Worm (Caenorhabditis elegans) whole organism, young adult: ENCODE measurements around the gene djr-1.2.

ENCODE experiments used
- B0019.2 ChIP-seq: fragments of 200-800 bp; sonication (Bioruptor generic); conservative IDR thresholded peaks from 2 replicates; pipeline ENCODE4 v1.3.6; 2022; ENCODE audit warnings: missing genetic modification reagents, missing genetic modification characterization, missing compliant biosample characterization
- B0261.1 ChIP-seq: sonication (generic microtip); optimal IDR thresholded peaks from 2 replicates; lab custom pipeline; 2016; ENCODE audit warnings: mild to moderate bottlenecking, missing genetic modification characterization, moderate library complexity, missing compliant biosample characterization
- C06A6.2 ChIP-seq: fragments of 200-800 bp; sonication (Bioruptor generic); conservative IDR thresholded peaks from 2 replicates; pipeline ENCODE4 v1.3.6; 2022; ENCODE audit warnings: missing genetic modification characterization, missing compliant biosample characterization
- C17E4.6 ChIP-seq: fragments of 200-800 bp; sonication (Bioruptor generic); IDR thresholded peaks from 2 replicates; pipeline ENCODE4 v1.3.6; 2022; ENCODE audit warnings: missing genetic modification reagents, missing genetic modification characterization, missing compliant biosample characterization
- T26A5.8 ChIP-seq: sonication (generic microtip); optimal IDR thresholded peaks from 2 replicates; lab custom pipeline; 2016; ENCODE audit warnings: missing genetic modification characterization, missing compliant biosample characterization
- Y53G8AR.9 ChIP-seq: fragments of 200-800 bp; sonication (Bioruptor generic); conservative IDR thresholded peaks from 2 replicates; pipeline ENCODE4 v1.3.6; 2022; ENCODE audit warnings: missing genetic modification reagents, missing genetic modification characterization, missing compliant biosample characterization
- ama-1 ChIP-seq, 3 experiments: fragments of 150-350 bp in 1 of 3; sonication (generic microtip) in 2 of 3; optimal IDR thresholded peaks; 2 replicates each; lab custom pipeline; 2014 to 2018; ENCODE audit warnings: missing biosample characterization in 2 of 3, missing genetic modification characterization in 2 of 3, missing genetic modification reagents in 2 of 3
- athp-1 ChIP-seq: sonication (generic microtip); optimal IDR thresholded peaks from 2 replicates; lab custom pipeline; 2017; ENCODE audit warnings: mild to moderate bottlenecking, missing genetic modification characterization, missing compliant biosample characterization
- attf-3 ChIP-seq: fragments of 200-800 bp; sonication (Bioruptor generic); conservative IDR thresholded peaks from 2 replicates; pipeline ENCODE4 v1.3.6; 2022; ENCODE audit warnings: missing genetic modification reagents, missing genetic modification characterization, missing compliant biosample characterization
- attf-5 ChIP-seq: fragments of 200-800 bp; sonication (Bioruptor generic); optimal IDR thresholded peaks from 2 replicates; lab custom pipeline; 2018; ENCODE audit warnings: mild to moderate bottlenecking, missing genetic modification characterization, missing compliant biosample characterization
- bed-2 ChIP-seq: fragments of 200-800 bp; sonication (Bioruptor generic); IDR thresholded peaks from 2 replicates; pipeline ENCODE4 v1.3.6; 2022; ENCODE audit warnings: missing genetic modification reagents, missing genetic modification characterization, missing compliant biosample characterization
- cebp-2 ChIP-seq: fragments of 200-800 bp; sonication (Bioruptor generic); IDR thresholded peaks from 2 replicates; pipeline ENCODE4 v1.3.6; 2022; ENCODE audit warnings: missing genetic modification characterization, missing compliant biosample characterization
- ceh-91 ChIP-seq: fragments of 200-800 bp; sonication (Bioruptor generic); IDR thresholded peaks from 2 replicates; pipeline ENCODE4 v1.3.6; 2022; ENCODE audit warnings: missing genetic modification reagents, missing genetic modification characterization, missing compliant biosample characterization
- dox-1 ChIP-seq: fragments of 200-800 bp; sonication (Bioruptor generic); IDR thresholded peaks from 2 replicates; pipeline ENCODE4 v1.3.6; 2022; ENCODE audit warnings: missing genetic modification reagents, missing genetic modification characterization, missing compliant biosample characterization
- dpl-1 ChIP-seq: fragments of 150-350 bp; optimal IDR thresholded peaks from 2 replicates; lab custom pipeline; 2014; ENCODE audit warnings: missing biosample characterization, missing genetic modification reagents, missing genetic modification characterization
- efl-1 ChIP-seq: fragments of 150-350 bp; optimal IDR thresholded peaks from 2 replicates; lab custom pipeline; 2014; ENCODE audit warnings: missing biosample characterization, missing genetic modification reagents, missing genetic modification characterization
- hlh-12 ChIP-seq: sonication (generic microtip); optimal IDR thresholded peaks from 2 replicates; lab custom pipeline; 2016; ENCODE audit warnings: missing genetic modification characterization, missing compliant biosample characterization
- hmg-1.2 ChIP-seq: fragments of 200-800 bp; sonication (Bioruptor generic); IDR thresholded peaks from 2 replicates; pipeline ENCODE4 v1.3.6; 2022; ENCODE audit warnings: missing genetic modification reagents, missing genetic modification characterization, missing compliant biosample characterization
- hmg-20 ChIP-seq: fragments of 200-800 bp; sonication (Bioruptor generic); IDR thresholded peaks from 2 replicates; pipeline ENCODE4 v1.3.6; 2022; ENCODE audit warnings: missing genetic modification reagents, missing genetic modification characterization, missing compliant biosample characterization
- lag-1 ChIP-seq: fragments of 200-800 bp; sonication (Bioruptor generic); IDR thresholded peaks from 2 replicates; pipeline ENCODE4 v1.3.6; 2022; ENCODE audit warnings: missing genetic modification reagents, missing genetic modification characterization, missing compliant biosample characterization
- let-526 ChIP-seq: fragments of 200-800 bp; sonication (Bioruptor generic); IDR thresholded peaks from 2 replicates; pipeline ENCODE4 v1.3.6; 2022; ENCODE audit warnings: missing genetic modification reagents, missing genetic modification characterization, missing compliant biosample characterization
- lin-40 ChIP-seq: sonication (generic microtip); optimal IDR thresholded peaks from 2 replicates; lab custom pipeline; 2016; ENCODE audit warnings: missing genetic modification characterization, mild to moderate bottlenecking, missing compliant biosample characterization, missing genotype, missing genetic modification reagents
- lsy-27 ChIP-seq: sonication (generic microtip); optimal IDR thresholded peaks from 2 replicates; lab custom pipeline; 2017; ENCODE audit warnings: missing genetic modification characterization, mild to moderate bottlenecking, missing compliant biosample characterization, antibody characterized with exemption, missing genotype, borderline replicate concordance; ENCODE audit not compliant: insufficient read depth
- mes-4 ChIP-seq: sonication (generic microtip); optimal IDR thresholded peaks from 2 replicates; lab custom pipeline; 2016; ENCODE audit warnings: missing genotype, missing genetic modification characterization, missing compliant biosample characterization
- nfya-2 ChIP-seq: fragments of 200-800 bp; sonication (Bioruptor generic); IDR thresholded peaks from 2 replicates; pipeline ENCODE4 v1.3.6; 2022; ENCODE audit warnings: missing genetic modification reagents, missing genetic modification characterization, missing compliant biosample characterization
- nhr-27 ChIP-seq: fragments of 200-800 bp; sonication (Bioruptor generic); optimal IDR thresholded peaks from 2 replicates; lab custom pipeline; 2018; ENCODE audit warnings: mild to moderate bottlenecking, missing genetic modification characterization, moderate library complexity, missing compliant biosample characterization
- pbrm-1 ChIP-seq: fragments of 200-800 bp; sonication (Bioruptor generic); IDR thresholded peaks from 2 replicates; pipeline ENCODE4 v1.3.6; 2022; ENCODE audit warnings: missing genetic modification reagents, missing genetic modification characterization, missing compliant biosample characterization
- snpc-1.3 ChIP-seq: sonication (generic microtip); optimal IDR thresholded peaks from 2 replicates; lab custom pipeline; 2017; ENCODE audit warnings: missing genetic modification characterization, mild to moderate bottlenecking, missing compliant biosample characterization, antibody characterized with exemption, moderate library complexity, missing genotype, missing genetic modification reagents; ENCODE audit not compliant: insufficient read depth
- somi-1 ChIP-seq: fragments of 200-800 bp; sonication (Bioruptor generic); optimal IDR thresholded peaks from 2 replicates; lab custom pipeline; 2018; ENCODE audit warnings: mild to moderate bottlenecking, missing genetic modification characterization, missing compliant biosample characterization
- tbx-9 ChIP-seq: sonication (generic microtip); optimal IDR thresholded peaks from 2 replicates; lab custom pipeline; 2016; ENCODE audit warnings: borderline replicate concordance, missing genetic modification characterization, inconsistent platforms, missing compliant biosample characterization
- tlf-1 ChIP-seq: fragments of 200-800 bp; sonication (Bioruptor generic); optimal IDR thresholded peaks from 2 replicates; lab custom pipeline; 2018; ENCODE audit warnings: mild to moderate bottlenecking, missing genetic modification characterization, missing compliant biosample characterization
- unc-130 ChIP-seq: sonication (generic microtip); optimal IDR thresholded peaks from 2 replicates; lab custom pipeline; 2016; ENCODE audit warnings: missing genetic modification reagents, missing genetic modification characterization, missing compliant biosample characterization
- unc-62 ChIP-seq: fragments of 150-350 bp; optimal IDR thresholded peaks from 2 replicates; lab custom pipeline; 2014; ENCODE audit warnings: missing biosample characterization, missing genetic modification reagents, missing genetic modification characterization
- ztf-25 ChIP-seq: fragments of 200-800 bp; sonication (Bioruptor generic); IDR thresholded peaks from 2 replicates; pipeline ENCODE4 v1.3.6; 2022; ENCODE audit warnings: missing genetic modification reagents, missing genetic modification characterization, missing compliant biosample characterization
- ztf-26 ChIP-seq: sonication (generic microtip); optimal IDR thresholded peaks from 2 replicates; lab custom pipeline; 2017; ENCODE audit warnings: missing genetic modification characterization, missing compliant biosample characterization
- ztf-28 ChIP-seq: fragments of 200-800 bp; sonication (Bioruptor generic); IDR thresholded peaks from 2 replicates; pipeline ENCODE4 v1.3.6; 2022; ENCODE audit warnings: missing genetic modification reagents, missing genetic modification characterization, missing compliant biosample characterization

Gene djr-1.2

DNA sequence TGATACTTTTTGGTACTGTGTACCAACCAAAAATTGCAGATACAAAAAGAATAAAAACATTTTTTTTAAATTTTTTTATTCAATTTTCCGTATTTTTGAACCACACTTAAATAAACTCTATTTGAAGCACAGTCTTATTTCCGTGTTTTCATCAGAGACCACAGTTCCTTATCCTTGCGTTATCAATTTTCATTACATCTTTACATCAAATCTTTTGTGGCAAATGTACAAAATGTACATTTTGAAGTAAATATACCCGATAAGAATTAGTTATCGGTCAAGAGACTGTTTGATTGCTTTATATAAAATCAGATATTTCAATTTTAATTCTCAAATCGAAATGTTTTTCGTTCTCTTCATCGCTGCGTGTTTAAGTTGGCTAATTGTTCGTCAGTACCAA is 32.6 kb downstream of the djr-1.2 start, which contains the start of gene cyp-35A3:
Gene cyp-35A3, plus strand, starts transcription at position 301 of the 400 bp plus-strand sequence.
- no peak for TF ChIP-seq hlh-12 (tag; lab: Kevin White, UChicago)
- no peak for TF ChIP-seq nfya-2 (GFP tag; lab: Robert Waterston, UW)
- TF ChIP-seq B0261.1 (tag; lab: Kevin White, UChicago): no peak
- TF ChIP-seq, all 124 proteins: peak for 0

DNA sequence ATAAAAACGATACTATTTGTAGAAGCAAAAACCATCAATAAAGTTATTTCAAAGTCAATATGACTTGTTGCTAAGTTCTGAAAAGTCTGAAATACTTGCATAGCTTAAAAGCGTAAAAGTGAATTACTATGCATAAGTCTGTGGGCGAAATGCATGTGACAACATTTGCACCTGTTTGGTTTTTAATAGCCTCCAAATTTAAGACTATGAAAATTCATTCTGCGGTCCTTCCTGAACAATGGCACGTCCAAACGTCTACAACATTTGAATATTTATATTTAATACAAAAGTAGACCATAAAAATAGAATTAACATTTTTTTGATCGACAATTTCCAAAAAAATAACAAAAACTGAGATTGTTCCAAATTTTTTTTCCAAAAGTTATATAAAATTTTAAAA is 33.1 kb downstream of the djr-1.2 start, which contains the start of gene K09D9.14:
Gene K09D9.14, minus strand, starts transcription at position 101 of the 400 bp plus-strand sequence.
- TF ChIP-seq nhr-27: no peak
- TF ChIP-seq cebp-2 (GFP tag; lab: Robert Waterston, UW): no peak
- TF ChIP-seq lin-40 (tag; lab: Kevin White, UChicago): no peak
- no peak for TF ChIP-seq lag-1 (GFP tag; lab: Robert Waterston, UW)
- TF ChIP-seq tlf-1: no peak
- no peak for TF ChIP-seq athp-1 (tag; lab: Kevin White, UChicago)
- no peak for TF ChIP-seq ztf-28 (GFP tag; lab: Robert Waterston, UW)
- TF ChIP-seq mes-4 (tag; lab: Kevin White, UChicago): no peak
- no peak for TF ChIP-seq unc-62
- no peak for TF ChIP-seq ztf-25 (GFP tag; lab: Robert Waterston, UW)
- no peak for TF ChIP-seq Y53G8AR.9 (GFP tag; lab: Robert Waterston, UW)
- no peak for TF ChIP-seq efl-1 (GFP tag; lab: Kevin White, UChicago)

DNA sequence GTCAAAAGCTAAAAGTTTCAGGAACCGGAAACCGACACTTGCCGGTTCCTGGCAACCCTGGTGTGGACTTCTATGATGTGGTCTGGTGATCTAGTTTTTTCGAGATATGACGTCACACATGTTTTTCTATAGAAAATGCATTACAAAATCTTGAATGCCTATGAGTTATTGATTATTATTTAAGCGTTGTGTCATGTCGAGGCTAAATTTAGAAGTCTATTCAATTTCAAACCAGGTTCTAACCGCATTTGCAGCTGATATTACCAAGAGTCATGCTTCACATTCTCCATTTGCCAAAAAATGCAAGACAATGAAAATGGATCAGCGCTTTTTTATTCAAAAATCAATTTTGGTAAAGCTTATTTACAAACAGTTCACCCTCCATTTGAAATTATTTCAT is 35.7 kb downstream of the djr-1.2 start, which contains the start of gene K09D9.3:
Gene K09D9.3, plus strand, starts transcription at position 301 of the 400 bp plus-strand sequence.
- TF ChIP-seq attf-3 (GFP tag; lab: Robert Waterston, UW) (no peak), let-526 (GFP tag; lab: Robert Waterston, UW) (no peak), ztf-28 (GFP tag; lab: Robert Waterston, UW) (no peak), unc-130 (GFP tag; lab: Kevin White, UChicago) (no peak), ama-1 (optimal IDR thresholded peaks at IDR 0.05; lab: Kevin White, UChicago) (no peak), ama-1 (GFP tag; optimal IDR thresholded peaks at IDR 0.05; lab: Kevin White, UChicago) (no peak), snpc-1.3 (no peak)

DNA sequence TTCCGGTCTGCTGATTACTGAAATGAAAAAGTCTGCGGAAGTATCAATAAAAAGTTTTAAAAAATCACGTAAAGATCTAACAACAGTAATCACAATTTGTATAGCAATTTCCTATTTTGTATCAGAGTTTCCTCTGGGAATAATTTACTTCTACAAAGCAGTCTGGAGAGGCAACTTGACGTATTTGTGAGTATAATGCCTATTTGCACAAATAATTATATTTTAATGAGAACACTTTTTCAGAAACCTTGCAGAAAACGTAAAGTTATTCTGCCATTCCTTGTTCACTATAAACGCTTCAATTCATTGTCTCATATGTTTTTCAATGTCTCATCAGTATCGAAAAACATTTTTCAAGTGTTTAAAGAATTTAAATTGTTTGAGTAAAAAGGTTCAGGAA is 36.3 kb downstream of the djr-1.2 start:
- no peak for TF ChIP-seq C17E4.6 (GFP tag; lab: Robert Waterston, UW)
- TF ChIP-seq C06A6.2 (GFP tag; lab: Robert Waterston, UW): no peak
- TF ChIP-seq dpl-1 (GFP tag; lab: Kevin White, UChicago): no peak
- no peak for TF ChIP-seq attf-5 (GFP tag; lab: Kevin White, UChicago)
- no peak for TF ChIP-seq somi-1
- no peak for TF ChIP-seq ceh-91 (GFP tag; lab: Robert Waterston, UW)
- TF ChIP-seq hmg-20 (GFP tag; lab: Robert Waterston, UW): no peak

DNA sequence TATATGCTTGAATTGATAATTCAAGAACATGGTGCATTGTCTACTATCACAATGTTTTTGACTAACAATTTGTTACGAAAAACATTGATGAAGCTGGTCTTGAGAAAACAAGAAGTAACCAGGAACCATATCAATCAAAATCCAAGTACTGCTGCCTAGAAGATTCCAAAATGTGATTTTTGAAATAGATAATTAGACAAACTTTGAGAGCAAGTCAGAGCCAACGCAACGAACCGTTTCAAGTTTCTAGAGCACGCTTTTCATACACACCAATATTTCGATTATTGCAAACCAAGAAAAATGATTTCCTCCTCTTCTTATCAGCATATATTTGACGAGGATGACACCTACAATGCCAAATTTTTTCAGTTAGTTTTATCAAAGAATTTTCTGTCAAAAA is 38.1 kb downstream of the djr-1.2 start, which contains the start of gene srw-89:
Gene srw-89, plus strand, starts transcription at position 301 of the 400 bp plus-strand sequence.
- TF ChIP-seq ztf-26 (no peak), B0019.2 (GFP tag; lab: Robert Waterston, UW) (no peak), tbx-9 (tag; lab: Kevin White, UChicago) (no peak), lsy-27 (no peak), T26A5.8 (tag; lab: Kevin White, UChicago) (no peak), dox-1 (GFP tag; lab: Robert Waterston, UW) (no peak), hmg-1.2 (GFP tag; lab: Robert Waterston, UW) (no peak), bed-2 (GFP tag; lab: Robert Waterston, UW) (no peak), pbrm-1 (GFP tag; lab: Robert Waterston, UW) (no peak)
